Worm (Caenorhabditis elegans): ENCODE data around the gene cbp-3.

DNA sequence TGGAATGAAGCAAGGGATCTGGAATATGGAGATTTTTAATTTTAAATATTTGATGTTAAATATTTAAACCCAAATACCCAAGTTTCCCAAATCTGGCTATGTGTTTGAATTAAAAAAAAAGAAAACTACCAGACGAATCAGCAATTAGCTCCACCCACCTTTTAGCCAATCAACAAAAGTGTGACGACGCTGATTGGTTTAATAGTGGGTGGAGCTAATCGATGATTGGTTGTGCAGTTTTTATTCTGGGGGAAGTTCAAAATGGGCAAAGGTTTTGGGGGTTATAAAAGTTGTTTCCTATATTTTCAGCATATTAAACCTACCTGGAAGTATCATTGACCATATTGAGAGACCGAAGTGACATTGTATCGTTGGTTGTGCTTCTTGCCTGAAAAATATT, 39.3 kb upstream of the cbp-3 start:
- no peak for TF ChIP-seq aly-1 (tag; optimal IDR thresholded peaks at IDR 0.05)
- TF ChIP-seq ama-1 (optimal IDR thresholded peaks at IDR 0.05) = no peak
- no peak for TF ChIP-seq ceh-13 (GFP tag; optimal IDR thresholded peaks at IDR 0.05)
- no peak for TF ChIP-seq ceh-36 (tag; optimal IDR thresholded peaks at IDR 0.05)
- no peak for TF ChIP-seq pes-1 (GFP tag; IDR thresholded peaks at IDR 0.05)
- no peak for TF ChIP-seq tbx-11 (GFP tag; IDR thresholded peaks at IDR 0.05)
- TF ChIP-seq tbx-37 (GFP tag; conservative IDR thresholded peaks at IDR 0.05) = no peak
- no peak for TF ChIP-seq hmbx-1 (tag; optimal IDR thresholded peaks at IDR 0.05)
- TF ChIP-seq hmg-4 (GFP tag; optimal IDR thresholded peaks at IDR 0.05) = no peak
- no peak for TF ChIP-seq ets-7 (tag; optimal IDR thresholded peaks at IDR 0.05)
- TF ChIP-seq flt-1 (GFP tag; IDR thresholded peaks at IDR 0.05) = no peak
- no peak for TF ChIP-seq B0310.2 (tag; optimal IDR thresholded peaks at IDR 0.05)
